Fruit fly (Drosophila melanogaster) S2 (cell line): ENCODE measurements around the gene CG4743.
A peak's percentile ranks its signal among the peaks of the same experiment; 100 is the strongest.

Experiments
- CG8478 ChIP-seq: fragments of >200 bp; optimal IDR thresholded peaks from 2 replicates; lab custom pipeline; 2018
- CTCF ChIP-seq, 2 experiments: fragments of >200 bp; optimal IDR thresholded peaks; 2 replicates each; lab custom pipeline; 2018

CG4743 gene

dm6 chr3R:25680528-25680927 lies at the start of gene CG4743, which contains the start of gene Idh3g:
CG4743 (minus strand) TSS chr3R:25680550.
Idh3g (plus strand) TSS chr3R:25680845.
- TF ChIP-seq CTCF (optimal IDR thresholded peaks at IDR 0.05; lab: Kevin White, UChicago) = no peak
- no peak for TF ChIP-seq CG8478 (lab: Kevin White, UChicago)

- TF ChIP-seq CG8478 (lab: Kevin White, UChicago) = no peak
- no peak for TF ChIP-seq CTCF (optimal IDR thresholded peaks at IDR 0.05; lab: Kevin White, UChicago)
Measured at dm6 chr3R:25723795-25724194, 43.4 kb upstream of the CG4743 start.

dm6 chr3R:25721030-25721429 lies 40.7 kb upstream of the CG4743 start:
- TF ChIP-seq CTCF (optimal IDR thresholded peaks at IDR 0.05; lab: Kevin White, UChicago) (no peak), CG8478 (lab: Kevin White, UChicago) (no peak)

- TF ChIP-seq CTCF (optimal IDR thresholded peaks at IDR 0.05; lab: Kevin White, UChicago) (no peak), CG8478 (lab: Kevin White, UChicago) (no peak)
Measured at dm6 chr3R:25720024-25720574, 39.7 kb upstream of the CG4743 start.

DNA sequence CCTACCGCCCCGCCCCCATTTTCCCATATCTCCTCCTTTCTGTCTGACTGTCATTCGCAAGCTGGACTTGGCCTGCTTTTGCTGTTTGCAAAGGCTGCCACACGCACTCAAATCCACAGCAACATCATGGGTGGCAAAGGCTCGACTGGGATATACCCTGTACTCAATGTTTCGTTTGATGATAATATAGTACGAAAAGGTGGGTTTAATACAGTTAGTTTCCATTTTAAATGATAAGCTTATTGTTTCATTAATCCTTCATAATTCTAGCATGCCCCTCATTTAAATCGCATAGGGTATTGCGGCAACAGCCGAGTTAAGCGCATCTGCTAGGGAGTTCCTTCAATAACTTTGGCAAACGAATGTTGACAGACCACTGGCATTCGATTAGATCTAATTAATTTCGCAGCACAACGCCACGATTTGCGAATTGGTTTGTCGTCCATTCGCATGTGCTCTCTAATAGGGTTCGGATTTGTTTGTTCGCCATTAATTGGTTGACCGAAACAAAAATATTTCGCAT lies 13.9 kb upstream of the CG4743 start:
- no peak for TF ChIP-seq CG8478 (lab: Kevin White, UChicago)
- no peak for TF ChIP-seq CTCF (optimal IDR thresholded peaks at IDR 0.05; lab: Kevin White, UChicago)

DNA sequence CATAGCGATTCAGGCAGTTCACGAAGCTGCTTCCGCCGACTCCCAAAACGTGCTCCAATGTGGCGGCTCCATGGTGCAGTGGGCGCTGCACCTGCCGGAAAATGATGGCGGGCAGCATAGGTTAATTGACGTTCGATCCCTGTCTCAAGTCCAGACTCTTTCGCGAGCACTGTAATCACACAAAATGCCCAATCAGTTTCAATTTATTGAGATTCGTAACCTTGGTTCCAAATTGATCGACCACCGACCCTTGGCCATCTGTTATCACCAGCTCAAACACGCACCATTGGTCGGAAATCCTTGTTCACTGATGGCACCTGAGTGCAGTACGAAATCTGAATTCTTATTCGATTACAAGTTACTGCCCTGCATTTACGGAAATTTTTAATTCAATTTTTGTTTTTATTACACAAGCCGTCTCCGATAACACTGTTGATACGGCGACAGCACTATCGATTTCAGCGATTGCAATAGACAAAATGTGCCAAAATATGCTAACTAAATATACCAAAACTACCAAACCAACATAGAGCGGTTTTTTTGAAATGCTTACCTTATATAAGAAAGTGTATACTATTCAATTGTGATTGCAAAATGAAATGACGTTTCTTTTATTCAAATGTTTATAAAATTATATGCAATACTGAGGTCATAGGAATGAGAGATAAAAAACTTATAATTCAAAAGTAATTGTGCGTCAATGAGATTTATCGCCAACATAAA lies 6.5 kb upstream of the CG4743 start, which contains the start of gene CLS:
CLS (minus strand) TSS at position 673 of the 723 bp plus-strand sequence.
- no peak for TF ChIP-seq CTCF (optimal IDR thresholded peaks at IDR 0.05; lab: Kevin White, UChicago)
- TF ChIP-seq CG8478 (lab: Kevin White, UChicago) = no peak

- TF ChIP-seq CG8478 (lab: Kevin White, UChicago) (no peak), CTCF (optimal IDR thresholded peaks at IDR 0.05; lab: Kevin White, UChicago) (no peak)
Measured at dm6 chr3R:25684859-25685258, 4.5 kb upstream of the CG4743 start, which contains the start of gene RpL27. RpL27 (minus strand) TSS chr3R:25685051.

dm6 chr3R:25678489-25679082 lies 1.8 kb downstream of the CG4743 start, which contains the start of the genes CG4730 and CG5039:
CG4730 (minus strand) TSS chr3R:25678682.
CG5039 (plus strand) TSS chr3R:25678683.
- no peak for TF ChIP-seq CG8478 (lab: Kevin White, UChicago)
- peak in 1 of 2 experiments; percentile 24 for TF ChIP-seq CTCF (optimal IDR thresholded peaks at IDR 0.05; lab: Kevin White, UChicago)

DNA sequence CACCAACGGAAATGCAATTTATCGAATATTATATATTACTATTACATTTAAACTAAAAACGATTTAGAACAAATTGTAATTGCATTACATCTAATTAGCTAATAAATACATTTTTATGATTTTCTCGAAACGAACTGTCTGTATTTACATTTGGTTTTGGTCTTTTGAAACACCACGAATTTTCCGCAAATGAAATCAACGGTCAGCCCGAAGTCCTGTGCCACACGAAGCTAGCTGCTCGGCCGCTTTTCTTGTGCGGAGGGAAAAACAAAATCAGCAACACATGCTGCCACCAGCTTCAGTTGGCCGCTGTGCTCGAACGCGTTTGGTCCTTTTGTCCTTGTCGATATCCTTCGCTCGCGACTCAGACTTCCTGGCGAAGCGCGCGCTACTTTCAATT lies 14.8 kb downstream of the CG4743 start, which contains the start of gene Lgr3:
Lgr3 (plus strand) TSS at position 301 of the 400 bp plus-strand sequence.
- TF ChIP-seq CG8478 (lab: Kevin White, UChicago) = no peak
- TF ChIP-seq CTCF (optimal IDR thresholded peaks at IDR 0.05; lab: Kevin White, UChicago) = no peak

DNA sequence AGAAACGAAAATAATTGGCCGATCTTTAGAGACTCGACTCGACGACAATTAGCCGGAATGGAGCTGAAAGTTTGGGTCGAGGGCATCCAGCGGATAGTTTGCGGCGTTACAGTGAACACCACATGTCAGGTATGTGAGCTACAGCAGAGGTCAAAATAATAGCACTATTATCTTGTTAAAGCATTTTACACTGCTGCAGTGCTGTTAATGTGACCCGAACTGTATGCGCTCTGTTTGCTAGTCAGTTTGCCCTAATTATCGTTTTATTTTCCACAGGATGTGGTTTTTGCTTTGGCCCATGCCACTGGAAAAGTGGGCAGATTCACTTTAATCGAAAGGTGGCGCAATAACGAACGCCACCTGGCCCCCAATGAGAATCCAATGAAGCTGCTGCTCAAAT lies 18.0 kb downstream of the CG4743 start:
- no peak for TF ChIP-seq CG8478 (lab: Kevin White, UChicago)
- TF ChIP-seq CTCF (optimal IDR thresholded peaks at IDR 0.05; lab: Kevin White, UChicago) = no peak

dm6 chr3R:25661531-25662193 lies 18.7 kb downstream of the CG4743 start, which contains the start of gene RASSF8:
RASSF8 (plus strand) TSS chr3R:25661795.
- no peak for TF ChIP-seq CG8478 (lab: Kevin White, UChicago)

DNA sequence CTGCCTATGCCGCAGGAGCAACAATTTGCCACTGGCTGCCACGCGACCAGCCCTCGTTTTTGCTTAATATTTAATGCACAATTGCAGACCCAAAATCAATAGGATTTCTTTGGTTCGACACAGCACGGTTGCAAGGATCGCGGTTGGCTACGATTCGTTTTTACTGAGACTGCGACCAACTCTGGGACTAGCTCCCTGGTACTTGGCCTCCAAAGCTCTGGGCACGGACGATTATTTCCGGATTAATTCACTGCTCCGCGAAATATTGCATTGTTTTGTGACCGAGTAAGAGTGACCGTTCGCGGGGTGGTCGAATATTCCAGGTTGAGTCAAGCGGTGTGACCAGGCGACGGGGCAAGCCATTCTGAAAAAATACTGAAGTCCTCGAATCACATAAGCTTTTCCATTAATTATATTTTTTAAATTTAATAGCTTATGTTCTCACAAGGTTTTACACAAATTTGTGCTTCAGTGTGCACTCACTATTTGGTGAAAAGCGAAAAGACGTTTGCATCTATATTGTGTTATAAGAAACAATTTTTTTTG lies 19.3 kb downstream of the CG4743 start, which contains the start of gene Tnks:
Tnks (minus strand) TSS at position 302 of the 546 bp plus-strand sequence.
- TF ChIP-seq CG8478 (lab: Kevin White, UChicago) (no peak), CTCF (optimal IDR thresholded peaks at IDR 0.05; lab: Kevin White, UChicago) (no peak)

DNA sequence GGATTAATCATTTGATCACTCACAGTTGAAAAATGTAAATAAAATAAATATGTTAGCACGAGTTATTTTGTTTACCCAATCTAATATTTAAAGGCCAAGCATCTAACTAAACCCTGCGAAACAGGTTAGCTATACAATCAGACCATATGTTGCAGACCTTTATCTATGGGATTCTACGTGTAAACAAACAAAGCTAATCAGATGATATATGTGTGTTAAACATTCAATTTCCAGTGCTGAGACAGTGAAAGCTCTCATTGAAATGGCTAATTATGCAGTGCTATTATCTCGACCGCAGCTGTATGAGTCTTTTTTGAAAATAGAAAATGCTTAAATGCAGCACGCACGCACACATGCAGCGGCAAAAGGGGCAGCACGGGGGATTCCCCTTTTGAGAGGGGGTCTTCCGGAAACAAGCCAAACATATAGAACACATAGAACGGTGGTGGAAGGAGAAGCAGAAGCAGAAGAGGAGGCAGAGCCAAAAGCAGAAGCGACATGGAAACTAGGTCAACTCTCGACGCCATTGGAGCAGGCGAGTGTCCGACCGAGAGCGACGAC lies 20.4 kb downstream of the CG4743 start:
- no peak for TF ChIP-seq CTCF (optimal IDR thresholded peaks at IDR 0.05; lab: Kevin White, UChicago)
- no peak for TF ChIP-seq CG8478 (lab: Kevin White, UChicago)
